Worm (Caenorhabditis elegans) whole organism, L4 larva: Measurements from ENCODE around the gene T04A11.1.

Experiments
- dpl-1 ChIP-seq: fragments of 150-350 bp; optimal IDR thresholded peaks from 2 replicates; lab custom pipeline; 2014; ENCODE audit warnings: missing biosample characterization, missing genetic modification reagents, missing genetic modification characterization
- lin-38 ChIP-seq: fragments of 200-800 bp; sonication (Bioruptor generic); IDR thresholded peaks from 2 replicates; pipeline ENCODE4 v1.3.6; 2022; ENCODE audit warnings: missing genetic modification reagents, missing genetic modification characterization, missing compliant biosample characterization
- nhr-111 ChIP-seq: fragments of 200-800 bp; sonication (Bioruptor generic); optimal IDR thresholded peaks from 2 replicates; lab custom pipeline; 2018; ENCODE audit warnings: mild to moderate bottlenecking, missing genetic modification characterization, missing compliant biosample characterization
- nhr-77 ChIP-seq: fragments of 150-350 bp; optimal IDR thresholded peaks from 2 replicates; lab custom pipeline; 2014; ENCODE audit warnings: missing biosample characterization, missing genetic modification characterization
- spr-3 ChIP-seq: fragments of 200-800 bp; sonication (Bioruptor generic); optimal IDR thresholded peaks from 2 replicates; lab custom pipeline; 2018; ENCODE audit warnings: mild to moderate bottlenecking, missing genetic modification characterization, missing compliant biosample characterization
- unc-39 ChIP-seq: sonication (generic microtip); optimal IDR thresholded peaks from 2 replicates; lab custom pipeline; 2017; ENCODE audit warnings: missing biosample characterization, missing genetic modification characterization
- ztf-11 ChIP-seq: fragments of 150-350 bp; optimal IDR thresholded peaks from 2 replicates; lab custom pipeline; 2014; ENCODE audit warnings: missing biosample characterization, missing genetic modification characterization

DNA sequence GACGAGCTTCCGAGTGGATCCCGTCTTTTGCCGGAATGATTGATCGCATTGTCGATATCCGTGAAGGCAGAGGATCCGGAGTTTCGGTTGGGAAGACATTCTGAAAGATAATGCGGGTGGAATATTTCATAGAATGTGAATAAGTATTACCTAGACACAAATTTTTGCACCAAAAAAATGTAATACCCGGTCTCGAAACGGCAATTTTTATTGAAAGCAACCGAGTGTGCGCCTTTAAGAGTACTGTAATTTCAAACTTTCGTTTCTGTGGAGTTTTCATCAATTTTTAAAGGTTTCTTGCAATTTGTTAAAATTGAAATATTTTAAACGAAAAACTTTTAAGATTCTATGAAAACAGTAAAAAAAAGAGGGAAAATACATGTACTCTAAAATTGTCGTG, 32.9 kb downstream of the T04A11.1 start, which contains the start of gene C25G4.2:
- TF ChIP-seq nhr-77 (tag; lab: Kevin White, UChicago): no peak
- no peak for TF ChIP-seq unc-39 (tag; lab: Kevin White, UChicago)
- no peak for TF ChIP-seq nhr-111 (GFP tag; lab: Kevin White, UChicago)
- no peak for TF ChIP-seq ztf-11
- no peak for TF ChIP-seq dpl-1 (GFP tag; lab: Kevin White, UChicago)
- no peak for TF ChIP-seq lin-38 (GFP tag; lab: Robert Waterston, UW)
- no peak for TF ChIP-seq spr-3 (GFP tag; lab: Kevin White, UChicago)
